Worm (Caenorhabditis elegans) whole organism, mixed stage, embryonic: Measurements from ENCODE around the gene C43H6.6.

Source experiments
- bed-3 ChIP-seq: fragments of 200-800 bp; sonication (Bioruptor generic); optimal IDR thresholded peaks from 3 replicates; lab custom pipeline; 2018; ENCODE audit warnings: mild to moderate bottlenecking, missing genetic modification characterization, moderate library complexity, missing compliant biosample characterization
- ces-1 ChIP-seq: fragments of 150-350 bp; optimal IDR thresholded peaks from 2 replicates; lab custom pipeline; 2014; ENCODE audit warnings: missing biosample characterization, missing genetic modification reagents, missing genetic modification characterization
- elt-1 ChIP-seq: sonication (generic microtip); optimal IDR thresholded peaks from 2 replicates; lab custom pipeline; 2017; ENCODE audit warnings: missing genetic modification characterization, mild to moderate bottlenecking, missing compliant biosample characterization, antibody characterized with exemption, moderate library complexity, borderline replicate concordance; ENCODE audit not compliant: insufficient read depth
- hlh-1 ChIP-seq: fragments of 150-350 bp; optimal IDR thresholded peaks from 2 replicates; lab custom pipeline; 2014; ENCODE audit warnings: missing biosample characterization, missing genetic modification reagents, missing genetic modification characterization
- lin-13 ChIP-seq: fragments of 150-350 bp; optimal IDR thresholded peaks from 2 replicates; lab custom pipeline; 2014; ENCODE audit warnings: missing biosample characterization, missing genetic modification characterization
- nhr-237 ChIP-seq: fragments of 150-350 bp; optimal IDR thresholded peaks from 2 replicates; lab custom pipeline; 2014; ENCODE audit warnings: missing biosample characterization, missing genetic modification characterization
- nhr-76 ChIP-seq: sonication (generic microtip); optimal IDR thresholded peaks from 2 replicates; lab custom pipeline; 2017; ENCODE audit warnings: missing biosample characterization, missing genetic modification characterization
- sem-2 ChIP-seq: fragments of 200-800 bp; sonication (Bioruptor generic); optimal IDR thresholded peaks from 2 replicates; lab custom pipeline; 2018; ENCODE audit warnings: mild to moderate bottlenecking, missing genetic modification characterization, missing compliant biosample characterization
- snpc-4 ChIP-seq: fragments of 150-350 bp; optimal IDR thresholded peaks from 2 replicates; lab custom pipeline; 2014; ENCODE audit warnings: missing biosample characterization, missing genetic modification characterization
- sptf-1 ChIP-seq: sonication (generic microtip); optimal IDR thresholded peaks from 2 replicates; lab custom pipeline; 2017; ENCODE audit warnings: mild to moderate bottlenecking, missing genetic modification characterization, moderate library complexity, missing compliant biosample characterization
- tbx-8 ChIP-seq: fragments of 200-800 bp; sonication (Bioruptor generic); optimal IDR thresholded peaks from 2 replicates; lab custom pipeline; 2018; ENCODE audit warnings: mild to moderate bottlenecking, missing genetic modification characterization, moderate library complexity, missing compliant biosample characterization
- unc-39 ChIP-seq: fragments of 150-350 bp; optimal IDR thresholded peaks from 2 replicates; lab custom pipeline; 2014; ENCODE audit warnings: missing biosample characterization, missing genetic modification characterization
- unc-62 ChIP-seq: fragments of 150-350 bp; optimal IDR thresholded peaks from 2 replicates; lab custom pipeline; 2014; ENCODE audit warnings: missing biosample characterization, missing genetic modification reagents, missing genetic modification characterization

- TF ChIP-seq unc-62, result no peak
- TF ChIP-seq nhr-237 (tag; lab: Kevin White, UChicago), result no peak
- TF ChIP-seq ces-1 (GFP tag; lab: Kevin White, UChicago), result no peak
- no peak for TF ChIP-seq elt-1 (tag; lab: Kevin White, UChicago)
- TF ChIP-seq snpc-4 (tag; lab: Kevin White, UChicago), result no peak
- TF ChIP-seq hlh-1 (tag; lab: Kevin White, UChicago), result no peak
- no peak for TF ChIP-seq sptf-1 (tag; lab: Kevin White, UChicago)
- TF ChIP-seq bed-3 (GFP tag; lab: Kevin White, UChicago), result no peak
- TF ChIP-seq nhr-76 (tag; lab: Kevin White, UChicago), result no peak
- TF ChIP-seq sem-2 (GFP tag; lab: Kevin White, UChicago), result no peak
- TF ChIP-seq tbx-8, result no peak
- TF ChIP-seq unc-39, result no peak
- TF ChIP-seq lin-13, result no peak
Measured at ce11 chrX:2441163-2441562, 46.1 kb downstream of the C43H6.6 start.
